Fruit fly (Drosophila melanogaster) whole organism, prepupa: ENCODE measurements around the gene fd96Cb.

ENCODE experiments used
- CG16779 ChIP-seq: fragments of 200-800 bp; sonication (Bioruptor generic); optimal IDR thresholded peaks from 3 replicates; lab custom pipeline; 2017; ENCODE audit warnings: missing biosample characterization, mild to moderate bottlenecking, missing genetic modification characterization
- CG6163 ChIP-seq: fragments of 200-800 bp; sonication (Bioruptor generic); IDR thresholded peaks from 3 replicates; pipeline ENCODE4 v1.3.6; 2022; ENCODE audit warnings: missing biosample characterization, missing genetic modification characterization
- Gug ChIP-seq: fragments of 200-800 bp; sonication (Bioruptor generic); IDR thresholded peaks from 2 replicates; pipeline ENCODE4 v1.3.6; 2022; ENCODE audit warnings: missing biosample characterization, missing genetic modification characterization

- TF ChIP-seq CG6163 (GFP tag; lab: Robert Waterston, UW), result no peak
- no peak for TF ChIP-seq CG16779 (tag; lab: Kevin White, UChicago)
- no peak for TF ChIP-seq Gug (GFP tag; lab: Robert Waterston, UW)
Measured at dm6 chr3R:25108932-25109331, 14.1 kb downstream of the fd96Cb start, which contains the start of gene CG34027.
